Worm (Caenorhabditis elegans): Measurements from ENCODE around the gene F01D5.5.

The F01D5.5 gene

ce11 chrII:14016865-14017264, 14.8 kb upstream of the F01D5.5 start, which contains the start of gene cyp-37A1:
Gene cyp-37A1 (minus strand): TSS chrII:14016965.
- no peak for TF ChIP-seq lir-3 (tag; optimal IDR thresholded peaks at IDR 0.05; ENCODE audit: poor library complexity)
- no peak for TF ChIP-seq unc-30 (tag; optimal IDR thresholded peaks at IDR 0.05)
- no peak for TF ChIP-seq irx-1 (tag; optimal IDR thresholded peaks at IDR 0.05)
- TF ChIP-seq unc-86 (tag; optimal IDR thresholded peaks at IDR 0.05): no peak
- TF ChIP-seq pag-3 (tag; optimal IDR thresholded peaks at IDR 0.05; ENCODE audit: borderline replicate concordance, insufficient read depth): no peak
- no peak for TF ChIP-seq C04F5.9 (tag; optimal IDR thresholded peaks at IDR 0.05)
- no peak for TF ChIP-seq efl-1 (optimal IDR thresholded peaks at IDR 0.05)
- TF ChIP-seq efl-1 (GFP tag; optimal IDR thresholded peaks at IDR 0.05 in 1 of 2): no peak
- TF ChIP-seq F16B12.6 (tag; optimal IDR thresholded peaks at IDR 0.05): no peak
- no peak for TF ChIP-seq rnt-1 (tag; optimal IDR thresholded peaks at IDR 0.05)
- no peak for TF ChIP-seq sup-37 (GFP tag; optimal IDR thresholded peaks at IDR 0.05)
- TF ChIP-seq nhr-11 (tag; optimal IDR thresholded peaks at IDR 0.05): no peak
- TF ChIP-seq lin-13 (GFP tag; optimal IDR thresholded peaks at IDR 0.05): no peak
- no peak for TF ChIP-seq unc-62 (GFP tag; optimal IDR thresholded peaks at IDR 0.05)
- TF ChIP-seq pqm-1 (tag; optimal IDR thresholded peaks at IDR 0.05): no peak
- no peak for TF ChIP-seq lin-39 (tag; optimal IDR thresholded peaks at IDR 0.05)
- no peak for TF ChIP-seq dpl-1 (GFP tag; optimal IDR thresholded peaks at IDR 0.05)
- TF ChIP-seq nhr-28 (tag; optimal IDR thresholded peaks at IDR 0.05): no peak

ce11 chrII:14014637-14015036, 12.5 kb upstream of the F01D5.5 start:
- TF ChIP-seq aly-2 (tag; optimal IDR thresholded peaks at IDR 0.05): no peak
- TF ChIP-seq ets-5 (GFP tag; IDR thresholded peaks at IDR 0.05): no peak
- no peak for TF ChIP-seq elt-3 (tag; optimal IDR thresholded peaks at IDR 0.05)
- no peak for TF ChIP-seq ceh-88 (GFP tag; IDR thresholded peaks at IDR 0.05)
- no peak for TF ChIP-seq nhr-85 (tag)
- no peak for TF ChIP-seq pax-3 (tag; optimal IDR thresholded peaks at IDR 0.05)
- TF ChIP-seq swsn-7 (tag; optimal IDR thresholded peaks at IDR 0.05): no peak
- TF ChIP-seq dpl-1 (GFP tag; optimal IDR thresholded peaks at IDR 0.05): no peak
- no peak for TF ChIP-seq grh-1 (GFP tag; IDR thresholded peaks at IDR 0.05)

- TF ChIP-seq unc-130 (tag; optimal IDR thresholded peaks at IDR 0.05) (no peak), lsy-2 (tag; optimal IDR thresholded peaks at IDR 0.05) (no peak), hlh-17 (GFP tag; optimal IDR thresholded peaks at IDR 0.05; ENCODE audit: borderline replicate concordance) (no peak), F16B12.6 (tag; optimal IDR thresholded peaks at IDR 0.05) (no peak), nhr-90 (tag; optimal IDR thresholded peaks at IDR 0.05; ENCODE audit: poor library complexity) (no peak), zip-4 (GFP tag; optimal IDR thresholded peaks at IDR 0.05) (no peak), elt-2 (tag; optimal IDR thresholded peaks at IDR 0.05) (peak; percentile 33), egl-13 (tag; optimal IDR thresholded peaks at IDR 0.05) (no peak), vab-15 (tag; optimal IDR thresholded peaks at IDR 0.05) (no peak), unc-62 (GFP tag; optimal IDR thresholded peaks at IDR 0.05) (no peak), efl-1 (optimal IDR thresholded peaks at IDR 0.05) (no peak), efl-1 (GFP tag; optimal IDR thresholded peaks at IDR 0.05 in 1 of 2) (peak in 1 of 2 experiments; percentile 62), ztf-4 (tag; optimal IDR thresholded peaks at IDR 0.05) (no peak), nhr-11 (tag; optimal IDR thresholded peaks at IDR 0.05) (no peak), nhr-77 (tag; optimal IDR thresholded peaks at IDR 0.05) (no peak), unc-98 (GFP tag; IDR thresholded peaks at IDR 0.05) (no peak), ceh-82 (tag; optimal IDR thresholded peaks at IDR 0.05) (no peak), lin-13 (GFP tag; optimal IDR thresholded peaks at IDR 0.05) (no peak), mef-2 (tag; optimal IDR thresholded peaks at IDR 0.05) (no peak), dsc-1 (tag; optimal IDR thresholded peaks at IDR 0.05) (no peak), sptf-1 (tag; optimal IDR thresholded peaks at IDR 0.05) (no peak), lin-35 (GFP tag; optimal IDR thresholded peaks at IDR 0.05) (peak in 1 of 2 experiments; percentile 9), nhr-84 (tag; optimal IDR thresholded peaks at IDR 0.05) (no peak)
Measured at ce11 chrII:14010656-14011376, 8.7 kb upstream of the F01D5.5 start, which contains the start of gene F01D5.8. Gene F01D5.8 (plus strand): TSS chrII:14010706.

Data from whole organism, L1 larva.